Fruit fly (Drosophila melanogaster): ENCODE measurements around the gene Arl2.
A peak's percentile ranks its signal among the peaks of the same experiment; 100 is the strongest.

The Arl2 gene

DNA sequence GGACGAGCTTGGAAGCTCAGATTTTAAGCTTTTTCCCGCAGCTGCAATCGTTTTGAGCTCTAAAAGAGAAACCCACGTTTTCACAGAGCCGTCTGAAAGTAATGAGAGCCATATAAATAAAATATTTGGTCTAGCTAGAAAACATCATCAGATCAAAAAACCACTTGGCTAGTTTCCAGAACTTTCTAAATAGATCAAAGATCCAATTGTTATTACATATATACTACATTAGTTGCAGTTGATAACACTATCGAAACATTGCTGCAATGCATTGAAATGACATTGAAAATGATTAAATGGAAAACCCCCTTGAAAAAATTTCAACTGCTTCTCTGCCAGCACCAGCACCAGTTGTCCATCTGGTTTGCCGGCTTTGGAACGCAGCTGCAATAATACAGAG is 14.1 kb downstream of the Arl2 start (continued):
- no peak for TF ChIP-seq CG17186 (GFP tag; optimal IDR thresholded peaks at IDR 0.05)
- no peak for TF ChIP-seq yki (optimal IDR thresholded peaks at IDR 0.05)
- no peak for TF ChIP-seq CG1647 (GFP tag; optimal IDR thresholded peaks at IDR 0.05)
- no peak for TF ChIP-seq sima (GFP tag; optimal IDR thresholded peaks at IDR 0.05)
- TF ChIP-seq CG2875 (GFP tag; optimal IDR thresholded peaks at IDR 0.05): no peak
- TF ChIP-seq gt (GFP tag; IDR thresholded peaks at IDR 0.05): no peak
- TF ChIP-seq Camta (GFP tag; optimal IDR thresholded peaks at IDR 0.05): no peak
- no peak for TF ChIP-seq NC2β (GFP tag; optimal IDR thresholded peaks at IDR 0.05)
- TF ChIP-seq tx (GFP tag; optimal IDR thresholded peaks at IDR 0.05): no peak
- TF ChIP-seq grau (tag; optimal IDR thresholded peaks at IDR 0.05): no peak
- no peak for TF ChIP-seq C15 (GFP tag; IDR thresholded peaks at IDR 0.05)
- no peak for TF ChIP-seq CG12744 (GFP tag; optimal IDR thresholded peaks at IDR 0.05)
- no peak for TF ChIP-seq CG3163 (GFP tag; optimal IDR thresholded peaks at IDR 0.05)
- no peak for TF ChIP-seq CG32772 (GFP tag; IDR thresholded peaks at IDR 0.05)
- TF ChIP-seq Meics (GFP tag; optimal IDR thresholded peaks at IDR 0.05): no peak
- TF ChIP-seq CG15601 (tag; optimal IDR thresholded peaks at IDR 0.05): no peak
- no peak for TF ChIP-seq CG17361 (GFP tag; IDR thresholded peaks at IDR 0.05)
- TF ChIP-seq wor (GFP tag; IDR thresholded peaks at IDR 0.05): peak; percentile 10; the same call in 1 of the 2 replicates
- no peak for TF ChIP-seq CG3726 (GFP tag; IDR thresholded peaks at IDR 0.05)
- peak; percentile 21; the same call in 1 of the 3 replicates for TF ChIP-seq B-H1 (GFP tag; IDR thresholded peaks at IDR 0.05)
- no peak for TF ChIP-seq mirr (GFP tag; optimal IDR thresholded peaks at IDR 0.05)
- TF ChIP-seq Awh (GFP tag; IDR thresholded peaks at IDR 0.05): no peak
- TF ChIP-seq Oaz (GFP tag; IDR thresholded peaks at IDR 0.05): 0 out of 2 replicates have a peak, but pooled peaks have one; percentile 4
- TF ChIP-seq prd (optimal IDR thresholded peaks at IDR 0.05): no peak
- no peak; the same call in 2 of the 3 replicates for TF ChIP-seq prd (GFP tag; IDR thresholded peaks at IDR 0.05)
- peak; percentile 36; the same call in 1 of the 2 replicates for TF ChIP-seq CG10366 (GFP tag; IDR thresholded peaks at IDR 0.05)
- no peak for TF ChIP-seq ERR (GFP tag; optimal IDR thresholded peaks at IDR 0.05)
- TF ChIP-seq Hey (tag; optimal IDR thresholded peaks at IDR 0.05): no peak
- TF ChIP-seq Trl (optimal IDR thresholded peaks at IDR 0.05): no peak
- no peak for TF ChIP-seq Trl (GFP tag; optimal IDR thresholded peaks at IDR 0.05)
- peak; percentile 13 for TF ChIP-seq nmo (GFP tag; optimal IDR thresholded peaks at IDR 0.05)
- no peak for TF ChIP-seq CG8478 (optimal IDR thresholded peaks at IDR 0.05)
- peak; percentile 5 for TF ChIP-seq ATbp (GFP tag; optimal IDR thresholded peaks at IDR 0.05)
- TF ChIP-seq CG2202 (tag; optimal IDR thresholded peaks at IDR 0.05): no peak
- TF ChIP-seq Hr3 (GFP tag; optimal IDR thresholded peaks at IDR 0.05): no peak
- no peak for TF ChIP-seq Spps (tag; optimal IDR thresholded peaks at IDR 0.05)
- peak; percentile 26; the same call in 1 of the 3 replicates for TF ChIP-seq ci (GFP tag; IDR thresholded peaks at IDR 0.05)
- no peak for TF ChIP-seq CG7928 (GFP tag; optimal IDR thresholded peaks at IDR 0.05)
- no peak for TF ChIP-seq CG6683 (GFP tag; optimal IDR thresholded peaks at IDR 0.05)
- no peak for TF ChIP-seq CG12942 (GFP tag; optimal IDR thresholded peaks at IDR 0.05)
- no peak for TF ChIP-seq CG4617 (GFP tag; optimal IDR thresholded peaks at IDR 0.05; ENCODE audit: borderline replicate concordance)
- TF ChIP-seq BEAF-32 (GFP tag; optimal IDR thresholded peaks at IDR 0.05): no peak
- TF ChIP-seq trem (tag; optimal IDR thresholded peaks at IDR 0.05): no peak
- no peak for TF ChIP-seq TFAM (GFP tag; optimal IDR thresholded peaks at IDR 0.05)
- no peak for TF ChIP-seq chm (GFP tag; IDR thresholded peaks at IDR 0.05)
- TF ChIP-seq CG6791 (GFP tag; IDR thresholded peaks at IDR 0.05; ENCODE audit: partially characterized antibody): no peak
- TF ChIP-seq zfh2 (GFP tag; optimal IDR thresholded peaks at IDR 0.05): no peak
- no peak for TF ChIP-seq pan (optimal IDR thresholded peaks at IDR 0.05)
- TF ChIP-seq pan (GFP tag; optimal IDR thresholded peaks at IDR 0.05 in 1 of 2, IDR thresholded peaks at IDR 0.05 in 1 of 2): no peak
- no peak for TF ChIP-seq CG8089 (GFP tag; optimal IDR thresholded peaks at IDR 0.05)
- no peak for TF ChIP-seq trh (GFP tag; optimal IDR thresholded peaks at IDR 0.05)
- no peak for TF ChIP-seq lbe (GFP tag; optimal IDR thresholded peaks at IDR 0.05)
- no peak for TF ChIP-seq CG4360 (GFP tag; IDR thresholded peaks at IDR 0.05)
- TF ChIP-seq CG10209 (GFP tag; optimal IDR thresholded peaks at IDR 0.05): no peak

Measured in whole organism, embryonic.